Fruit fly (Drosophila melanogaster): ENCODE data around the gene CG7130.
A peak's percentile ranks its signal among the peaks of the same experiment; 100 is the strongest.

Gene CG7130

dm6 chr3L:22075706-22076398, at the start of gene CG7130, which contains the start of gene RpLP0 (continued):
- TF ChIP-seq slou (GFP tag; optimal IDR thresholded peaks at IDR 0.05) (peak; percentile 86), cad (GFP tag; optimal IDR thresholded peaks at IDR 0.05) (no peak), CG10565 (GFP tag; optimal IDR thresholded peaks at IDR 0.05) (peak; percentile 89), sisA (GFP tag; IDR thresholded peaks at IDR 0.05) (peak; percentile 61), HmgZ (tag; optimal IDR thresholded peaks at IDR 0.05) (peak; percentile 90), CG8924 (tag; optimal IDR thresholded peaks at IDR 0.05) (peak; percentile 83), CG10462 (GFP tag; optimal IDR thresholded peaks at IDR 0.05) (peak; percentile 74), Atf6 (GFP tag; IDR thresholded peaks at IDR 0.05) (peak; percentile 84), CG2199 (GFP tag; IDR thresholded peaks at IDR 0.05) (no peak), mld (GFP tag; IDR thresholded peaks at IDR 0.05; ENCODE audit: partially characterized antibody) (no peak), Six4 (GFP tag; optimal IDR thresholded peaks at IDR 0.05) (peak; percentile 82), cas (GFP tag; IDR thresholded peaks at IDR 0.05) (peak; percentile 74; the same call in 1 of the 2 replicates), Camta (GFP tag; optimal IDR thresholded peaks at IDR 0.05) (peak; percentile 91), unc-4 (GFP tag; IDR thresholded peaks at IDR 0.05; ENCODE audit: partially characterized antibody) (peak; percentile 61; the same call in 1 of the 2 replicates), Vsx1 (GFP tag; optimal IDR thresholded peaks at IDR 0.05) (peak; percentile 93), HmgD (GFP tag; optimal IDR thresholded peaks at IDR 0.05) (peak; percentile 85), CG18764 (GFP tag; optimal IDR thresholded peaks at IDR 0.05) (peak; percentile 86), ttk (GFP tag; IDR thresholded peaks at IDR 0.05) (peak; percentile 81), CG15514 (GFP tag; optimal IDR thresholded peaks at IDR 0.05) (peak; percentile 92), zen2 (GFP tag; IDR thresholded peaks at IDR 0.05; ENCODE audit: partially characterized antibody) (no peak), tap (tag; optimal IDR thresholded peaks at IDR 0.05) (peak; percentile 62), CG4707 (GFP tag; optimal IDR thresholded peaks at IDR 0.05) (peak; percentile 92), Elba2 (GFP tag; optimal IDR thresholded peaks at IDR 0.05) (peak; percentile 70), BtbVII (GFP tag; optimal IDR thresholded peaks at IDR 0.05) (peak; percentile 96), CG12071 (GFP tag; optimal IDR thresholded peaks at IDR 0.05) (peak; percentile 95), CG17361 (GFP tag; IDR thresholded peaks at IDR 0.05) (peak; percentile 92), yki (optimal IDR thresholded peaks at IDR 0.05) (no peak), Asciz (GFP tag; optimal IDR thresholded peaks at IDR 0.05) (peak; percentile 92), Chrac-16 (GFP tag; optimal IDR thresholded peaks at IDR 0.05) (peak; percentile 62), pan (optimal IDR thresholded peaks at IDR 0.05) (no peak), pan (GFP tag; optimal IDR thresholded peaks at IDR 0.05 in 1 of 2, IDR thresholded peaks at IDR 0.05 in 1 of 2) (peak in 1 of 2 experiments; percentile 89), Sry-β (GFP tag; optimal IDR thresholded peaks at IDR 0.05) (peak; percentile 63), ATbp (GFP tag; optimal IDR thresholded peaks at IDR 0.05) (peak; percentile 92), Usf (GFP tag; optimal IDR thresholded peaks at IDR 0.05) (peak; percentile 84), cg (GFP tag; optimal IDR thresholded peaks at IDR 0.05) (no peak), Bgb (GFP tag; IDR thresholded peaks at IDR 0.05; ENCODE audit: partially characterized antibody) (peak; percentile 39; the same call in 1 of the 2 replicates), insv (GFP tag; optimal IDR thresholded peaks at IDR 0.05) (peak in 1 of 2 experiments; percentile 77), Pdp1 (GFP tag; optimal IDR thresholded peaks at IDR 0.05) (peak; percentile 80 to 87), vfl (GFP tag; optimal IDR thresholded peaks at IDR 0.05) (peak; percentile 77), CG3995 (GFP tag; optimal IDR thresholded peaks at IDR 0.05) (peak; percentile 81), Side (GFP tag; optimal IDR thresholded peaks at IDR 0.05) (peak; percentile 94), Scr (GFP tag; IDR thresholded peaks at IDR 0.05; ENCODE audit: partially characterized antibody) (peak; percentile 64), CG31441 (GFP tag; IDR thresholded peaks at IDR 0.05) (peak; percentile 93), h (optimal IDR thresholded peaks at IDR 0.05) (no peak), CG9876 (GFP tag; optimal IDR thresholded peaks at IDR 0.05) (peak; percentile 94), Adf1 (GFP tag; IDR thresholded peaks at IDR 0.05) (peak; percentile 53), CG17802 (tag; optimal IDR thresholded peaks at IDR 0.05) (peak; percentile 86), Antp (GFP tag; optimal IDR thresholded peaks at IDR 0.05) (peak; percentile 81), CG15601 (tag; optimal IDR thresholded peaks at IDR 0.05) (peak; percentile 93), run (tag; optimal IDR thresholded peaks at IDR 0.05) (peak; percentile 78)

All from whole organism, embryonic.